Worm (Caenorhabditis elegans): ENCODE data around the gene clec-22.

- no peak for TF ChIP-seq fos-1 (tag; optimal IDR thresholded peaks at IDR 0.05)
- no peak for TF ChIP-seq ceh-16 (tag; optimal IDR thresholded peaks at IDR 0.05)
- no peak for TF ChIP-seq nhr-25 (tag; optimal IDR thresholded peaks at IDR 0.05)
- TF ChIP-seq sem-4 (tag; optimal IDR thresholded peaks at IDR 0.05), result no peak
- no peak for TF ChIP-seq F13H6.1 (tag; optimal IDR thresholded peaks at IDR 0.05)
- no peak for TF ChIP-seq elt-3 (tag; optimal IDR thresholded peaks at IDR 0.05)
- TF ChIP-seq lin-11 (tag; optimal IDR thresholded peaks at IDR 0.05), result no peak
- TF ChIP-seq ztf-11 (tag; optimal IDR thresholded peaks at IDR 0.05), result no peak
- TF ChIP-seq lin-13 (GFP tag; optimal IDR thresholded peaks at IDR 0.05), result no peak
- TF ChIP-seq skn-1 (tag; optimal IDR thresholded peaks at IDR 0.05), result no peak
- TF ChIP-seq lin-39 (tag; optimal IDR thresholded peaks at IDR 0.05), result no peak
- no peak for TF ChIP-seq unc-39 (tag; optimal IDR thresholded peaks at IDR 0.05)
These were observed 9.7 kb upstream of the clec-22 start, which contains the start of the genes clec-36 and clec-26 for ce11 chrV:16848498-16848897.
